Worm (Caenorhabditis elegans): ENCODE results near the gene idpb-3.

DNA sequence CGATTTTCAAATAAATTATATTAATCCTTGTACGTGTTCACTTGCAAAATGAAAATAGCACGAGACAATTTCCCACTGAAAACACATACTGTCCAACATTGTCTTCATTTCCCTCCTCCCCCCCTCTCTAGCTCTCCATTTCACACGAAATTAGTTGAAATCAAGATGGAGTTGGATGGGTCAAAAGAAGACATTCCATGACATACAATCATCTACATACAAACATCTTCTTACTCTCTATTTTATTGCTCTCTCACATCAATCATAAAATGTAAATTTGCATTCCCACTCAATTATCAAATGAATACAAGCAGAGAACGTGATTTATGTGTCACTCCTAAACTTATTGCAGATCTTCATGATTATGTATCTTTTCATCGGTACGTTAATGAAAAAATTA, 14.1 kb upstream of the idpb-3 start, which contains the start of gene srsy-1:
- TF ChIP-seq lin-13 (GFP tag; optimal IDR thresholded peaks at IDR 0.05) (no peak), lin-39 (tag; optimal IDR thresholded peaks at IDR 0.05) (no peak), fos-1 (tag; optimal IDR thresholded peaks at IDR 0.05) (no peak), skn-1 (tag; optimal IDR thresholded peaks at IDR 0.05) (no peak), unc-62 (GFP tag; optimal IDR thresholded peaks at IDR 0.05) (no peak), crh-2 (tag; optimal IDR thresholded peaks at IDR 0.05) (no peak), nhr-21 (tag; optimal IDR thresholded peaks at IDR 0.05) (no peak), Y55F3AM.14 (GFP tag; optimal IDR thresholded peaks at IDR 0.05) (no peak), lin-11 (tag; optimal IDR thresholded peaks at IDR 0.05) (no peak), nhr-25 (tag; optimal IDR thresholded peaks at IDR 0.05) (no peak), nhr-11 (tag; optimal IDR thresholded peaks at IDR 0.05) (no peak), lsy-2 (tag; optimal IDR thresholded peaks at IDR 0.05) (no peak), elt-1 (tag; optimal IDR thresholded peaks at IDR 0.05) (no peak)
